Worm (Caenorhabditis elegans) whole organism, L3 larva: ENCODE measurements around the gene spe-26.

Experiments used
- R02D3.7 ChIP-seq: fragments of 150-350 bp; optimal IDR thresholded peaks from 2 replicates; lab custom pipeline; 2014; ENCODE audit warnings: missing biosample characterization, missing genetic modification characterization
- aly-2 ChIP-seq: fragments of 150-350 bp; optimal IDR thresholded peaks from 2 replicates; lab custom pipeline; 2014; ENCODE audit warnings: missing biosample characterization, missing genetic modification characterization
- ceh-16 ChIP-seq: sonication (generic microtip); optimal IDR thresholded peaks from 2 replicates; lab custom pipeline; 2017; ENCODE audit warnings: missing biosample characterization, missing genetic modification characterization
- ceh-28 ChIP-seq: fragments of 150-350 bp; optimal IDR thresholded peaks from 2 replicates; lab custom pipeline; 2014; ENCODE audit warnings: missing biosample characterization, missing genetic modification reagents, missing genetic modification characterization
- ceh-82 ChIP-seq: fragments of 150-350 bp; optimal IDR thresholded peaks from 2 replicates; lab custom pipeline; 2014; ENCODE audit warnings: missing biosample characterization, missing genetic modification characterization
- daf-12 ChIP-seq: fragments of 150-350 bp; optimal IDR thresholded peaks from 2 replicates; lab custom pipeline; 2014; ENCODE audit warnings: missing biosample characterization, missing genetic modification reagents, missing genetic modification characterization
- egl-27 ChIP-seq: sonication (generic microtip); optimal IDR thresholded peaks from 4 replicates; lab custom pipeline; 2017; ENCODE audit warnings: missing biosample characterization, missing genetic modification reagents, missing genetic modification characterization
- egl-5 ChIP-seq: fragments of 150-350 bp; optimal IDR thresholded peaks from 2 replicates; lab custom pipeline; 2017; ENCODE audit warnings: missing biosample characterization, missing genetic modification reagents, missing genetic modification characterization, inconsistent platforms
- elt-1 ChIP-seq: fragments of 150-350 bp; optimal IDR thresholded peaks from 2 replicates; lab custom pipeline; 2014; ENCODE audit warnings: missing biosample characterization, missing genetic modification characterization
- elt-2 ChIP-seq: sonication (generic microtip); optimal IDR thresholded peaks from 2 replicates; lab custom pipeline; 2016; ENCODE audit warnings: missing genetic modification reagents, mild to moderate bottlenecking, missing genetic modification characterization, missing compliant biosample characterization
- elt-3 ChIP-seq, 3 experiments: fragments of 150-350 bp in 1 of 3; sonication (generic microtip) in 2 of 3; optimal IDR thresholded peaks; 2 replicates in 2 of 3; 4 replicates in 1 of 3; lab custom pipeline; 2014 to 2017; ENCODE audit warnings: missing biosample characterization in 3 of 3, missing genetic modification characterization in 3 of 3
- fkh-10 ChIP-seq: sonication (generic microtip); optimal IDR thresholded peaks from 2 replicates; lab custom pipeline; 2017; ENCODE audit warnings: missing biosample characterization, missing genetic modification reagents, missing genetic modification characterization
- fkh-2 ChIP-seq: fragments of 150-350 bp; optimal IDR thresholded peaks from 2 replicates; lab custom pipeline; 2014; ENCODE audit warnings: missing biosample characterization, missing genetic modification reagents, missing genetic modification characterization
- jun-1 ChIP-seq: fragments of 150-350 bp; optimal IDR thresholded peaks from 2 replicates; lab custom pipeline; 2014; ENCODE audit warnings: missing biosample characterization, missing genetic modification reagents, missing genetic modification characterization
- lin-15B ChIP-seq: fragments of 150-350 bp; optimal IDR thresholded peaks from 2 replicates; lab custom pipeline; 2014; ENCODE audit warnings: missing biosample characterization, missing genetic modification characterization
- mdl-1 ChIP-seq: fragments of 150-350 bp; optimal IDR thresholded peaks from 2 replicates; lab custom pipeline; 2014; ENCODE audit warnings: missing biosample characterization, missing genetic modification characterization
- mml-1 ChIP-seq: fragments of 150-350 bp; sonication (generic microtip); optimal IDR thresholded peaks from 3 replicates; lab custom pipeline; 2014; ENCODE audit warnings: missing biosample characterization, missing genetic modification characterization
- nfya-1 ChIP-seq: sonication (generic microtip); optimal IDR thresholded peaks from 2 replicates; lab custom pipeline; 2017; ENCODE audit warnings: missing genetic modification characterization, mild to moderate bottlenecking, missing compliant biosample characterization, antibody characterized with exemption, moderate library complexity; ENCODE audit not compliant: insufficient read depth
- nhr-12 ChIP-seq: fragments of 150-350 bp; optimal IDR thresholded peaks from 2 replicates; lab custom pipeline; 2014; ENCODE audit warnings: missing biosample characterization, missing genetic modification characterization
- nhr-28 ChIP-seq: fragments of 150-350 bp; optimal IDR thresholded peaks from 2 replicates; lab custom pipeline; 2014; ENCODE audit warnings: missing biosample characterization, missing genetic modification characterization
- nhr-43 ChIP-seq: sonication (generic microtip); optimal IDR thresholded peaks from 2 replicates; lab custom pipeline; 2016; ENCODE audit warnings: mild to moderate bottlenecking, missing genetic modification characterization, missing compliant biosample characterization; ENCODE audit not compliant: poor library complexity, severe bottlenecking
- nhr-67 ChIP-seq: fragments of 150-350 bp; optimal IDR thresholded peaks from 2 replicates; lab custom pipeline; 2014; ENCODE audit warnings: missing biosample characterization, missing genetic modification characterization
- nhr-76 ChIP-seq: fragments of 150-350 bp; sonication (generic microtip); optimal IDR thresholded peaks from 5 replicates; lab custom pipeline; 2014; ENCODE audit warnings: missing biosample characterization, missing genetic modification characterization
- nhr-77 ChIP-seq: fragments of 150-350 bp; optimal IDR thresholded peaks from 2 replicates; lab custom pipeline; 2014; ENCODE audit warnings: missing biosample characterization, missing genetic modification characterization
- pha-4 ChIP-seq: fragments of 150-350 bp; optimal IDR thresholded peaks from 2 replicates; lab custom pipeline; 2014; ENCODE audit warnings: missing biosample characterization, missing genetic modification reagents, missing genetic modification characterization
- pqm-1 ChIP-seq: fragments of 150-350 bp; optimal IDR thresholded peaks from 2 replicates; lab custom pipeline; 2017; ENCODE audit warnings: missing biosample characterization, missing genetic modification characterization, inconsistent platforms
- sea-2 ChIP-seq: fragments of 150-350 bp; sonication (generic microtip); optimal IDR thresholded peaks from 4 replicates; lab custom pipeline; 2014; ENCODE audit warnings: missing biosample characterization, missing genetic modification reagents, missing genetic modification characterization
- snpc-4 ChIP-seq: fragments of 150-350 bp; optimal IDR thresholded peaks from 2 replicates; lab custom pipeline; 2014; ENCODE audit warnings: missing biosample characterization, missing genetic modification characterization
- tbx-2 ChIP-seq: sonication (generic microtip); optimal IDR thresholded peaks from 2 replicates; lab custom pipeline; 2016; ENCODE audit warnings: mild to moderate bottlenecking, missing genetic modification characterization, missing compliant biosample characterization
- unc-62 ChIP-seq: fragments of 150-350 bp; sonication (generic microtip); optimal IDR thresholded peaks from 4 replicates; lab custom pipeline; 2014; ENCODE audit warnings: missing biosample characterization, missing genetic modification reagents, missing genetic modification characterization
- zag-1 ChIP-seq: fragments of 150-350 bp; optimal IDR thresholded peaks from 2 replicates; lab custom pipeline; 2014; ENCODE audit warnings: missing biosample characterization, missing genetic modification characterization
- ztf-11 ChIP-seq: fragments of 150-350 bp; optimal IDR thresholded peaks from 2 replicates; lab custom pipeline; 2014; ENCODE audit warnings: missing biosample characterization, missing genetic modification characterization

The spe-26 gene

DNA sequence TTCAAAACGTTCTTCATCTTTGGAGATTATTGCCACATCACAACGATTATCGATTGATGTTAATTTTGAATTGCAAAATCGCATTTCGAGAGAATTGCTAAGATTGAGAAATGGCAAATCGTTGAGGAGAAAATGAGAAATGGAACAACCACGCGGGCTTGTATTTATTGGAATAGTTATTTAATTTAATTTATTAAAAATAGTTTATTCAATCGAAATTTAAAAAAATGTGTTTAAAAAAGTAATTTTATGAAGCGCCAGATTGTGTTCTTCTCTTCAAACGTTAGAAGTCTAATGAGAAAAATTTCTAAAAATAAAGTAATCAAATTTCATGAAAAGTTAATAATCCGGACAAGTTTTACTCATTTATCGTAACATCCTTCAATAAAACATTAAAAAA is at the start of gene spe-26:
Gene spe-26, minus strand, starts transcription at position 101 of the 400 bp plus-strand sequence.
- TF ChIP-seq nhr-43 (tag; lab: Kevin White, UChicago) (no peak), fkh-10 (no peak), pha-4 (tag; lab: Kevin White, UChicago) (no peak), nfya-1 (no peak), R02D3.7 (tag; lab: Kevin White, UChicago) (no peak), daf-12 (tag; lab: Kevin White, UChicago) (no peak), egl-27 (tag; lab: Kevin White, UChicago) (no peak), aly-2 (tag; lab: Kevin White, UChicago) (no peak), ceh-28 (tag; lab: Kevin White, UChicago) (no peak), jun-1 (tag; lab: Kevin White, UChicago) (no peak), nhr-28 (no peak), nhr-67 (tag; lab: Kevin White, UChicago) (no peak), zag-1 (no peak), mml-1 (tag; lab: Kevin White, UChicago) (no peak), unc-62 (GFP tag; lab: Kevin White, UChicago) (no peak), tbx-2 (tag; lab: Kevin White, UChicago) (no peak), ztf-11 (tag; lab: Kevin White, UChicago) (no peak), nhr-76 (no peak)

DNA sequence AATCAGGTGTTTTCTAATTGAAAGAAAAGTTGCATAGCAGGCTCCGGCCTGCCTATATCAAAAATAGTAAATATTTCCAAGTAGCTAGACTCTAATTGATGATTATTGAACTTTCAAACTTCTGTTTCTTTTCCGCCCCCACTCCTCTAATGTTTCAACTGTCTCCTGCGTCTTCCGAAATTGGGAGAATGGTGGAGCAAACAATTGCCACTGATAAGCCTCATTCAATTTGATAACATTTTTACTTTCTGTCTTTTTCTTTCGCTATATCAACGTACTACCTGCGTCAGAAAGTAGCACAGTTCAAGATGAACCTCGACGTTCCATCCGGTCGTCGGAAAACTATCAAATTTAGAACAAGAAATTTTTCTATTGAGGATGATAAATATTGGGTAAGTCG is 47.2 kb upstream of the spe-26 start, which contains the start of gene F13B12.3:
Gene F13B12.3, plus strand, starts transcription at position 223 of the 400 bp plus-strand sequence.
- TF ChIP-seq nhr-43 (tag; lab: Kevin White, UChicago) (no peak), pqm-1 (peak; percentile 90), elt-2 (tag; lab: Kevin White, UChicago) (peak; percentile 90), pha-4 (tag; lab: Kevin White, UChicago) (peak; percentile 15)

DNA sequence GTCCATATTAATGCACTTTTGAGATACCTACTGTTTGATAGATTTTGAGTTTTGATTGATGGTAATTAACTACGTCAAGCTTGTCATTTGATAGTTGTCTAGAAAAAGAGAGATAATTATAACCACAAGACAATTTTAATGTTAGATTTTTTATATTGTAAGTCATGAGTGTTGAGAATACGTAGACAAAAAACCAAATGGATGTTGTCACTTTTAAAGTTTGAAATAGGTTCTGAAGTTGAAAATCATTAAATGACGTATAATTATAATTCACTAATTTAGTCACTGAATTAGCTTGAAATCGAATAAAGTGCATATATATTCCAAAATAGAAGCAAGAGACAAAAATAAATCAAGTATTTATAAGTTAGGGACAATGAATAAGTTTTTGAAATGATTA is 45.4 kb upstream of the spe-26 start:
- TF ChIP-seq egl-5 (tag; lab: Kevin White, UChicago) (no peak), mml-1 (tag; lab: Kevin White, UChicago) (no peak), fkh-2 (no peak), fkh-10 (no peak)

ce11 chrIV:10436401-10436800 is 44.7 kb upstream of the spe-26 start, which contains the start of gene ins-1:
TSS of gene ins-1 (plus strand) at chrIV:10436701.
- no peak for TF ChIP-seq ceh-82 (tag; lab: Kevin White, UChicago)
- no peak for TF ChIP-seq elt-3 (tag; optimal IDR thresholded peaks at IDR 0.05; lab: Kevin White, UChicago)
- no peak for TF ChIP-seq zag-1
- no peak for TF ChIP-seq lin-15B (tag; lab: Kevin White, UChicago)
- TF ChIP-seq ztf-11 (tag; lab: Kevin White, UChicago) = no peak
- no peak for TF ChIP-seq nhr-12 (tag; lab: Kevin White, UChicago)

DNA sequence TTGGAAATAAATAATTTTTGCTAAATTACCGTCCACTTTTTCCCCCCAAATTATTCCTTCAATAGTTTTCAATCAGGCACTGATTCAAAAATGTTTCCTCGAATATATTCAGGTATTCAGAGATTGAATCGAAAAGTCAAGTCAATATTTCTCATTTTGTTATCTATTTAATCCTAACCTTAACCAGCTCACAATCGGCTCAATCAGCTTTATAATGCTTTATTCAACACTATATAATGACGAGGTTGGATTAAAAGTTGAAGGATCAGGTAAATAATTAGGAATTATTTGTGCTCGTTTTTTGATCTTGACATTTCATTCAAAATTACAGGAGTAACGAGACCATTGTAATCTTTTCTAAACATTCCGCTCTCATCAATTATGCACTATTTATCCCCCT is 38.8 kb upstream of the spe-26 start:
- TF ChIP-seq snpc-4 (tag; lab: Kevin White, UChicago) (no peak), fkh-2 (no peak), sea-2 (no peak), elt-1 (tag; lab: Kevin White, UChicago) (no peak), fkh-10 (no peak)

DNA sequence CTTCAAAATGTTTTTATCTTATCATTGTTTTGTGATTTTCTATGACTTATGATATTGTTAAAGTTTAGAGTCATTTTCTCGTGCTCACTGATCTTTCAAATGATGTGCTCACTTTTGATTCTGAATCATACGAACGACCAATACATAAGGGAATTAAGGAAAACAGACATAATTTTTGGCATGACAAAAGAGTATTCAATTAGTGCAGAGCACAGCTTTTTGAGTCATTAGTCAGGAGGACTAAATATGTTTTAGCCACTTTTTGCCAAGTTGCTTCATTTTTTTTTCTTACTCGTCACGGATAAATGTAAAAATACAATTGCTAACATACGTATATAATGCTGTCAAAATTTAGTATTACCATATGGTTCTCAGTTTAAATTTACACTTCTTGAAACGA is 37.4 kb upstream of the spe-26 start, which contains the start of gene F13B12.2:
Gene F13B12.2, minus strand, starts transcription at position 2 of the 400 bp plus-strand sequence.
- no peak for TF ChIP-seq nfya-1
- TF ChIP-seq ceh-16 (tag; lab: Kevin White, UChicago) = no peak
- no peak for TF ChIP-seq fkh-2
- no peak for TF ChIP-seq mdl-1 (tag; lab: Kevin White, UChicago)
- peak; percentile 34 for TF ChIP-seq elt-2 (tag; lab: Kevin White, UChicago)
- peak; percentile 17 for TF ChIP-seq pqm-1
- TF ChIP-seq nhr-12 (tag; lab: Kevin White, UChicago) = no peak
- no peak for TF ChIP-seq nhr-77
